Worm (Caenorhabditis elegans) whole organism, L2 larva: ENCODE measurements around the gene nkat-3.

Source experiments
- F13H6.1 ChIP-seq: sonication (generic microtip); optimal IDR thresholded peaks from 2 replicates; lab custom pipeline; 2016; ENCODE audit warnings: missing genetic modification characterization, missing compliant biosample characterization
- egl-27 ChIP-seq: sonication (generic microtip); optimal IDR thresholded peaks from 3 replicates; lab custom pipeline; 2017; ENCODE audit warnings: missing biosample characterization, missing genetic modification reagents, missing genetic modification characterization
- lin-11 ChIP-seq: fragments of 150-350 bp; sonication (generic microtip); optimal IDR thresholded peaks from 2 replicates; lab custom pipeline; 2014; ENCODE audit warnings: missing biosample characterization, missing genetic modification characterization, inconsistent platforms, mixed read lengths
- mbf-1 ChIP-seq: sonication (generic microtip); optimal IDR thresholded peaks from 2 replicates; lab custom pipeline; 2017; ENCODE audit warnings: missing biosample characterization, missing genetic modification characterization
- nhr-11 ChIP-seq: fragments of 150-350 bp; optimal IDR thresholded peaks from 2 replicates; lab custom pipeline; 2014; ENCODE audit warnings: missing biosample characterization, missing genetic modification characterization
- nhr-237 ChIP-seq: fragments of 150-350 bp; optimal IDR thresholded peaks from 2 replicates; lab custom pipeline; 2014; ENCODE audit warnings: missing biosample characterization, missing genetic modification characterization
- nhr-6 ChIP-seq: fragments of 150-350 bp; optimal IDR thresholded peaks from 2 replicates; lab custom pipeline; 2014; ENCODE audit warnings: missing biosample characterization, missing genetic modification characterization
- unc-39 ChIP-seq: fragments of 150-350 bp; optimal IDR thresholded peaks from 2 replicates; lab custom pipeline; 2014; ENCODE audit warnings: missing biosample characterization, missing genetic modification characterization
- unc-55 ChIP-seq: fragments of 150-350 bp; sonication (generic microtip); optimal IDR thresholded peaks from 3 replicates; lab custom pipeline; 2014; ENCODE audit warnings: missing biosample characterization, missing genetic modification reagents, missing genetic modification characterization
- ztf-4 ChIP-seq: fragments of 150-350 bp; optimal IDR thresholded peaks from 2 replicates; lab custom pipeline; 2014; ENCODE audit warnings: missing biosample characterization, missing genetic modification characterization

nkat-3 gene

DNA sequence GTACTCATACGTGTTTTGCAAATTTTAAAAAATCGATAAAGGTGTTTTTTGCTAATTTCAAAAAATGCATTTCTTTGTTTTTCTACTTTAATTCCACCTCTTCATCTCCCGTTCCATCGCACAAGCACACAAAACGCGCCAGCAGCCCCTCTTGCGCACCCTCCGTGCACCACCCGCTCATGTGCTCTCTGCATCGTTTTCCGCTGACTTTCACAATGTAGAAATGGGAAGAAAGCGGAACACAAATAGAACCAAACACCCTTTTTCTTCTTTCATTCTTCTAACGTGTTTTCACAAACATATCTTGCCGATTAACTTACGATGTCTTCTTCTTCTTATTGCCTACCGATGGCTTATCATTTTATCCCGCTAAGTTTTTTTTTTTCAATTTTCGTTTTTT lies 51.2 kb downstream of the nkat-3 start (continued):
- TF ChIP-seq F13H6.1 (tag; lab: Kevin White, UChicago) (peak; percentile 80), mbf-1 (no peak), lin-11 (tag; lab: Kevin White, UChicago) (peak; percentile 7), nhr-6 (tag; lab: Kevin White, UChicago) (no peak), unc-55 (GFP tag; lab: Kevin White, UChicago) (peak; percentile 79), ztf-4 (peak; percentile 58), unc-39 (tag; lab: Kevin White, UChicago) (no peak), nhr-237 (tag; lab: Kevin White, UChicago) (no peak), nhr-11 (tag; lab: Kevin White, UChicago) (no peak), egl-27 (tag; lab: Kevin White, UChicago) (peak; percentile 85)
